Worm (Caenorhabditis elegans): ENCODE results near the gene cnc-11.

- TF ChIP-seq dpl-1 (GFP tag; optimal IDR thresholded peaks at IDR 0.05) (no peak), skn-1 (tag; optimal IDR thresholded peaks at IDR 0.05) (no peak), nhr-28 (tag; optimal IDR thresholded peaks at IDR 0.05) (no peak), mes-2 (tag; optimal IDR thresholded peaks at IDR 0.05; ENCODE audit: poor library complexity, severe bottlenecking) (no peak), ZK546.5 (tag; optimal IDR thresholded peaks at IDR 0.05) (no peak)
These were observed 13.1 kb downstream of the cnc-11 start for ce11 chrV:1455280-1455679.

Measured in whole organism, L4 larva.